Worm (Caenorhabditis elegans) whole organism, mixed stage, embryonic: ENCODE results near the gene nlp-78.
A peak's percentile ranks its signal among the peaks of the same experiment; 100 is the strongest.

ENCODE experiments used
- M03D4.4 ChIP-seq: sonication (generic microtip); optimal IDR thresholded peaks from 2 replicates; lab custom pipeline; 2017; ENCODE audit warnings: mild to moderate bottlenecking, missing genetic modification characterization, missing compliant biosample characterization
- bed-3 ChIP-seq: fragments of 200-800 bp; sonication (Bioruptor generic); optimal IDR thresholded peaks from 3 replicates; lab custom pipeline; 2018; ENCODE audit warnings: mild to moderate bottlenecking, missing genetic modification characterization, moderate library complexity, missing compliant biosample characterization
- blmp-1 ChIP-seq: fragments of 150-350 bp; optimal IDR thresholded peaks from 2 replicates; lab custom pipeline; 2014; ENCODE audit warnings: missing biosample characterization, missing genetic modification characterization
- ceh-39 ChIP-seq: fragments of 150-350 bp; optimal IDR thresholded peaks from 2 replicates; lab custom pipeline; 2014; ENCODE audit warnings: missing biosample characterization, missing genetic modification characterization
- ceh-43 ChIP-seq: fragments of 200-800 bp; sonication (Bioruptor generic); optimal IDR thresholded peaks from 2 replicates; lab custom pipeline; 2018; ENCODE audit warnings: mild to moderate bottlenecking, missing genetic modification characterization, moderate library complexity, missing compliant biosample characterization
- ceh-83 ChIP-seq: fragments of 200-800 bp; sonication (Bioruptor generic); optimal IDR thresholded peaks from 2 replicates; lab custom pipeline; 2018; ENCODE audit warnings: mild to moderate bottlenecking, missing genetic modification characterization, missing compliant biosample characterization
- ces-1 ChIP-seq: fragments of 150-350 bp; optimal IDR thresholded peaks from 2 replicates; lab custom pipeline; 2014; ENCODE audit warnings: missing biosample characterization, missing genetic modification reagents, missing genetic modification characterization
- cnd-1 ChIP-seq: fragments of 200-800 bp; sonication (Bioruptor generic); optimal IDR thresholded peaks from 2 replicates; lab custom pipeline; 2018; ENCODE audit warnings: mild to moderate bottlenecking, missing genetic modification characterization, missing compliant biosample characterization
- drap-1 ChIP-seq: fragments of 200-800 bp; sonication (Bioruptor generic); optimal IDR thresholded peaks from 3 replicates; lab custom pipeline; 2018; ENCODE audit warnings: mild to moderate bottlenecking, missing genetic modification characterization, missing compliant biosample characterization
- elt-1 ChIP-seq: sonication (generic microtip); optimal IDR thresholded peaks from 2 replicates; lab custom pipeline; 2017; ENCODE audit warnings: missing genetic modification characterization, mild to moderate bottlenecking, missing compliant biosample characterization, antibody characterized with exemption, moderate library complexity, borderline replicate concordance; ENCODE audit not compliant: insufficient read depth
- elt-3 ChIP-seq: fragments of 150-350 bp; optimal IDR thresholded peaks from 2 replicates; lab custom pipeline; 2014; ENCODE audit warnings: missing biosample characterization, missing genetic modification characterization
- flh-1 ChIP-seq: fragments of 200-800 bp; sonication (Bioruptor generic); optimal IDR thresholded peaks from 2 replicates; lab custom pipeline; 2018; ENCODE audit warnings: mild to moderate bottlenecking, missing genetic modification characterization, moderate library complexity, missing compliant biosample characterization
- ham-2 ChIP-seq: fragments of 200-800 bp; sonication (Bioruptor generic); optimal IDR thresholded peaks from 2 replicates; lab custom pipeline; 2018; ENCODE audit warnings: mild to moderate bottlenecking, missing genetic modification characterization, missing compliant biosample characterization
- hlh-1 ChIP-seq: fragments of 150-350 bp; optimal IDR thresholded peaks from 2 replicates; lab custom pipeline; 2014; ENCODE audit warnings: missing biosample characterization, missing genetic modification reagents, missing genetic modification characterization
- lin-13 ChIP-seq: fragments of 150-350 bp; optimal IDR thresholded peaks from 2 replicates; lab custom pipeline; 2014; ENCODE audit warnings: missing biosample characterization, missing genetic modification characterization
- lsy-2 ChIP-seq: fragments of 150-350 bp; optimal IDR thresholded peaks from 2 replicates; lab custom pipeline; 2014; ENCODE audit warnings: missing biosample characterization, missing genetic modification characterization
- mab-5 ChIP-seq: fragments of 150-350 bp; optimal IDR thresholded peaks from 2 replicates; lab custom pipeline; 2014; ENCODE audit warnings: missing biosample characterization, missing genetic modification characterization
- mep-1 ChIP-seq: fragments of 150-350 bp; optimal IDR thresholded peaks from 2 replicates; lab custom pipeline; 2017; ENCODE audit warnings: missing biosample characterization, missing genetic modification reagents, missing genetic modification characterization, inconsistent platforms
- mls-2 ChIP-seq: sonication (generic microtip); optimal IDR thresholded peaks from 2 replicates; lab custom pipeline; 2016; ENCODE audit warnings: mild to moderate bottlenecking, missing genetic modification characterization, moderate library complexity, missing compliant biosample characterization
- nhr-12 ChIP-seq: fragments of 150-350 bp; optimal IDR thresholded peaks from 2 replicates; lab custom pipeline; 2014; ENCODE audit warnings: missing biosample characterization, missing genetic modification characterization
- nhr-237 ChIP-seq: fragments of 150-350 bp; optimal IDR thresholded peaks from 2 replicates; lab custom pipeline; 2014; ENCODE audit warnings: missing biosample characterization, missing genetic modification characterization
- nhr-28 ChIP-seq: fragments of 150-350 bp; optimal IDR thresholded peaks from 2 replicates; lab custom pipeline; 2014; ENCODE audit warnings: missing biosample characterization, missing genetic modification characterization
- nhr-76 ChIP-seq: sonication (generic microtip); optimal IDR thresholded peaks from 2 replicates; lab custom pipeline; 2017; ENCODE audit warnings: missing biosample characterization, missing genetic modification characterization
- pha-4 ChIP-seq: fragments of 150-350 bp; optimal IDR thresholded peaks from 2 replicates; lab custom pipeline; 2018; ENCODE audit warnings: missing biosample characterization, missing genetic modification reagents, missing genetic modification characterization
- sem-2 ChIP-seq: fragments of 200-800 bp; sonication (Bioruptor generic); optimal IDR thresholded peaks from 2 replicates; lab custom pipeline; 2018; ENCODE audit warnings: mild to moderate bottlenecking, missing genetic modification characterization, missing compliant biosample characterization
- snpc-4 ChIP-seq: fragments of 150-350 bp; optimal IDR thresholded peaks from 2 replicates; lab custom pipeline; 2014; ENCODE audit warnings: missing biosample characterization, missing genetic modification characterization
- sptf-1 ChIP-seq: sonication (generic microtip); optimal IDR thresholded peaks from 2 replicates; lab custom pipeline; 2017; ENCODE audit warnings: mild to moderate bottlenecking, missing genetic modification characterization, moderate library complexity, missing compliant biosample characterization
- tbx-8 ChIP-seq: fragments of 200-800 bp; sonication (Bioruptor generic); optimal IDR thresholded peaks from 2 replicates; lab custom pipeline; 2018; ENCODE audit warnings: mild to moderate bottlenecking, missing genetic modification characterization, moderate library complexity, missing compliant biosample characterization
- unc-120 ChIP-seq: sonication (generic microtip); optimal IDR thresholded peaks from 2 replicates; lab custom pipeline; 2017; ENCODE audit warnings: missing genetic modification characterization, missing compliant biosample characterization; ENCODE audit not compliant: poor library complexity, severe bottlenecking
- unc-39 ChIP-seq: fragments of 150-350 bp; optimal IDR thresholded peaks from 2 replicates; lab custom pipeline; 2014; ENCODE audit warnings: missing biosample characterization, missing genetic modification characterization
- unc-62 ChIP-seq: fragments of 150-350 bp; optimal IDR thresholded peaks from 2 replicates; lab custom pipeline; 2014; ENCODE audit warnings: missing biosample characterization, missing genetic modification reagents, missing genetic modification characterization
- zip-8 ChIP-seq: fragments of 150-350 bp; optimal IDR thresholded peaks from 2 replicates; lab custom pipeline; 2014; ENCODE audit warnings: missing biosample characterization, missing genetic modification characterization

The nlp-78 gene

ce11 chrII:9156277-9156676, 20.3 kb downstream of the nlp-78 start:
- TF ChIP-seq elt-1 (tag; lab: Kevin White, UChicago) = no peak
- no peak for TF ChIP-seq sptf-1
- TF ChIP-seq lsy-2 (tag; lab: Kevin White, UChicago) = no peak
- no peak for TF ChIP-seq nhr-28
- TF ChIP-seq mab-5 = no peak
- TF ChIP-seq nhr-76 (tag; lab: Kevin White, UChicago) = no peak
- TF ChIP-seq unc-39 = no peak
- TF ChIP-seq zip-8 (tag; lab: Kevin White, UChicago) = no peak
- TF ChIP-seq ceh-83 (GFP tag; lab: Kevin White, UChicago) = no peak
- TF ChIP-seq flh-1 (GFP tag; lab: Kevin White, UChicago) = no peak
- no peak for TF ChIP-seq M03D4.4 (tag; lab: Kevin White, UChicago)
- no peak for TF ChIP-seq ceh-39 (tag; lab: Kevin White, UChicago)
- no peak for TF ChIP-seq snpc-4
- TF ChIP-seq ces-1 (GFP tag; lab: Kevin White, UChicago) = no peak
- no peak for TF ChIP-seq mls-2 (tag; lab: Kevin White, UChicago)
- no peak for TF ChIP-seq hlh-1 (tag; lab: Kevin White, UChicago)
- no peak for TF ChIP-seq drap-1 (GFP tag; lab: Kevin White, UChicago)
- no peak for TF ChIP-seq bed-3 (GFP tag; lab: Kevin White, UChicago)
- no peak for TF ChIP-seq sem-2 (GFP tag; lab: Kevin White, UChicago)
- TF ChIP-seq, all 35 proteins: peak for 0

DNA sequence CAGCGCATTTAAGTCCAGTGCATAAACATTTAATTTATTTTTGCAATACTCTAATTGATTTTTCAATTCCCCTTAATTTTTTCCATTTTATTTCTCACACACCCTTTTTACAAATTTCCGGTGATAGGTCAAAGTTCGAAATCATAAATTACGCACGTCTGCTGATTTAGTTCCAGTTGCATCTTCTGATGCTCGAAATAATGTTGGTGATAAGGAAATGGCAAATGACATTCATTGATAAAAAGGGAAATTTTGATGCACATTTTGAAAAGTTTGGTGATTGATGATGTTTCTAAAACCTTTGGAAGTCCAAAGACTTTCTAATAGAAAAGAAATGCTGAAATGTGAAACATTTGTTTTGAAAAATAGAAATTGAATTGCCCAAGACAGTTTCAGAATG, 21.1 kb downstream of the nlp-78 start:
- no peak for TF ChIP-seq ceh-43 (GFP tag; lab: Kevin White, UChicago)
- no peak for TF ChIP-seq mep-1
- no peak for TF ChIP-seq bed-3 (GFP tag; lab: Kevin White, UChicago)
- no peak for TF ChIP-seq nhr-237
- TF ChIP-seq sem-2 (GFP tag; lab: Kevin White, UChicago) = no peak
- TF ChIP-seq hlh-1 (tag; lab: Kevin White, UChicago) = no peak
- no peak for TF ChIP-seq cnd-1 (tag; lab: Kevin White, UChicago)

DNA sequence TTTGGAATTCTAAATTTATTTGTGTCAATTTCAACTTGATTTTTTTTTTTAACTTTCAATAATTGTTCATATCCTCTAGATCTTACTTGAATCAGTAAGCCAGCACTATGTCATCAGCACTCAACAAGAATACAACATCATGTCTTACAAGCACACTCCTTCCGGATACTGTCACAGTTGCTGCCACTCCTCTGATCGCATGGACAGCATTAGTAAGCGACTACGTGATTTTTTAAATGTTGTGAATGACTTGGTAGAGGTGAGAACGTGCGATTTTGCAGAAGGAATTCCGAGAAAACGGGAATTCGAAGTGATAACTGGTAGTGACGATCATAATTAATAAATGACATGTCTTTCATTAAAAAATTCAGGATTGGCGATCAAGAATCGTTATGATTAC, 22.1 kb downstream of the nlp-78 start, which contains the start of gene oac-54:
Gene oac-54 (plus strand): TSS at position 83 of the 400 bp plus-strand sequence.
- TF ChIP-seq flh-1 (GFP tag; lab: Kevin White, UChicago) (no peak), unc-39 (no peak), unc-120 (no peak), nhr-12 (tag; lab: Kevin White, UChicago) (no peak), ham-2 (no peak), hlh-1 (tag; lab: Kevin White, UChicago) (no peak), M03D4.4 (tag; lab: Kevin White, UChicago) (no peak), tbx-8 (GFP tag; lab: Kevin White, UChicago) (no peak), ceh-43 (GFP tag; lab: Kevin White, UChicago) (no peak), blmp-1 (tag; lab: Kevin White, UChicago) (no peak), elt-3 (tag; lab: Kevin White, UChicago) (no peak), unc-62 (GFP tag; lab: Kevin White, UChicago) (no peak), mls-2 (tag; lab: Kevin White, UChicago) (no peak), lin-13 (tag; lab: Kevin White, UChicago) (no peak), lsy-2 (tag; lab: Kevin White, UChicago) (no peak), bed-3 (GFP tag; lab: Kevin White, UChicago) (no peak), sem-2 (GFP tag; lab: Kevin White, UChicago) (no peak)

ce11 chrII:9160197-9160806, 24.3 kb downstream of the nlp-78 start:
- TF ChIP-seq elt-3 (tag; lab: Kevin White, UChicago) (peak; percentile 71), unc-39 (no peak), flh-1 (GFP tag; lab: Kevin White, UChicago) (no peak)
- TF ChIP-seq, all 35 proteins: peak for 1

DNA sequence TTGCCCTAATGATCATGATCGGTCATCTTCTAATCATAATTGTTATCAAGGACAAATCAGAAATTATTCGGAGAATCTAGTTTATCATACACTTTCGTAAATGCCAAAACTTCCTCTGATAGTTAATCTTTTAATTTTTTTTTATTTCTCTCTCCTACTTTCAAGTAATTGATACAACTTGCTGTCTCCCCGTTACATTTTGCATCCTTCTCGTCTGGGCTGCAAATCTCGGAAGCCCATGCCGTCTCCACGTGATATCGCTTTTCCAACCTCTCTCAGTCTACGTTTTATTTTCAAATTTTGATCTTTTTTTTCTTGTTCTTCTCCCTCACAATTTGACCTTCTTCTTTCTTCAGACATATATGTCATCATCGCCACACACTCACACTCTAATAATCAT, 25.0 kb downstream of the nlp-78 start, which contains the start of gene rhy-1:
Gene rhy-1 (plus strand): TSS at position 357 of the 400 bp plus-strand sequence.
- TF ChIP-seq hlh-1 (tag; lab: Kevin White, UChicago) (no peak), cnd-1 (tag; lab: Kevin White, UChicago) (no peak), nhr-76 (tag; lab: Kevin White, UChicago) (no peak), pha-4 (no peak), snpc-4 (no peak), ceh-43 (GFP tag; lab: Kevin White, UChicago) (no peak), elt-3 (tag; lab: Kevin White, UChicago) (peak; percentile 42)
